Worm (Caenorhabditis elegans) whole organism, young adult: ENCODE measurements around the gene ent-1.
A peak's percentile ranks its signal among the peaks of the same experiment; 100 is the strongest.

Source experiments
- B0336.3 ChIP-seq: fragments of 200-800 bp; sonication (Bioruptor generic); IDR thresholded peaks from 2 replicates; pipeline ENCODE4 v1.3.6; 2022; ENCODE audit warnings: missing genetic modification characterization, missing compliant biosample characterization
- C06A6.2 ChIP-seq: fragments of 200-800 bp; sonication (Bioruptor generic); conservative IDR thresholded peaks from 2 replicates; pipeline ENCODE4 v1.3.6; 2022; ENCODE audit warnings: missing genetic modification characterization, missing compliant biosample characterization
- F33H1.4 ChIP-seq: fragments of 200-800 bp; sonication (Bioruptor generic); IDR thresholded peaks from 2 replicates; pipeline ENCODE4 v1.3.6; 2022; ENCODE audit warnings: missing genetic modification reagents, missing genetic modification characterization, missing compliant biosample characterization
- F39B2.1 ChIP-seq: fragments of 200-800 bp; sonication (Bioruptor generic); IDR thresholded peaks from 2 replicates; pipeline ENCODE4 v1.3.6; 2022; ENCODE audit warnings: missing genetic modification reagents, missing genetic modification characterization, missing compliant biosample characterization
- F55B11.4 ChIP-seq: sonication (generic microtip); optimal IDR thresholded peaks from 2 replicates; lab custom pipeline; 2016; ENCODE audit warnings: missing compliant biosample characterization, missing genetic modification characterization, borderline replicate concordance; ENCODE audit not compliant: insufficient read depth
- F57A8.1 ChIP-seq: fragments of 200-800 bp; sonication (Bioruptor generic); optimal IDR thresholded peaks from 2 replicates; lab custom pipeline; 2018; ENCODE audit warnings: mild to moderate bottlenecking, missing genetic modification characterization, moderate library complexity, missing compliant biosample characterization
- K12H6.12 ChIP-seq: fragments of 200-800 bp; sonication (Bioruptor generic); optimal IDR thresholded peaks from 2 replicates; lab custom pipeline; 2018; ENCODE audit warnings: mild to moderate bottlenecking, missing genetic modification characterization, missing compliant biosample characterization
- Y53G8AR.9 ChIP-seq: fragments of 200-800 bp; sonication (Bioruptor generic); conservative IDR thresholded peaks from 2 replicates; pipeline ENCODE4 v1.3.6; 2022; ENCODE audit warnings: missing genetic modification reagents, missing genetic modification characterization, missing compliant biosample characterization
- Y79H2A.3 ChIP-seq: fragments of 200-800 bp; sonication (Bioruptor generic); conservative IDR thresholded peaks from 2 replicates; pipeline ENCODE4 v1.3.6; 2022; ENCODE audit warnings: missing genetic modification reagents, missing genetic modification characterization, missing compliant biosample characterization
- athp-1 ChIP-seq: sonication (generic microtip); optimal IDR thresholded peaks from 2 replicates; lab custom pipeline; 2017; ENCODE audit warnings: mild to moderate bottlenecking, missing genetic modification characterization, missing compliant biosample characterization
- ccch-3 ChIP-seq: fragments of 200-800 bp; sonication (Bioruptor generic); optimal IDR thresholded peaks from 2 replicates; lab custom pipeline; 2018; ENCODE audit warnings: mild to moderate bottlenecking, missing genetic modification characterization, missing compliant biosample characterization
- ceh-100 ChIP-seq: fragments of 200-800 bp; sonication (Bioruptor generic); IDR thresholded peaks from 2 replicates; pipeline ENCODE4 v1.3.6; 2022; ENCODE audit warnings: missing genetic modification reagents, missing genetic modification characterization, missing compliant biosample characterization
- ceh-91 ChIP-seq: fragments of 200-800 bp; sonication (Bioruptor generic); IDR thresholded peaks from 2 replicates; pipeline ENCODE4 v1.3.6; 2022; ENCODE audit warnings: missing genetic modification reagents, missing genetic modification characterization, missing compliant biosample characterization
- dpl-1 ChIP-seq: fragments of 150-350 bp; optimal IDR thresholded peaks from 2 replicates; lab custom pipeline; 2014; ENCODE audit warnings: missing biosample characterization, missing genetic modification reagents, missing genetic modification characterization
- efl-1 ChIP-seq: fragments of 150-350 bp; optimal IDR thresholded peaks from 2 replicates; lab custom pipeline; 2014; ENCODE audit warnings: missing biosample characterization, missing genetic modification reagents, missing genetic modification characterization
- egl-18 ChIP-seq: fragments of 200-800 bp; sonication (Bioruptor generic); IDR thresholded peaks from 2 replicates; pipeline ENCODE4 v1.3.6; 2022; ENCODE audit warnings: missing genetic modification reagents, missing genetic modification characterization, missing compliant biosample characterization
- egl-44 ChIP-seq: fragments of 200-800 bp; sonication (Bioruptor generic); IDR thresholded peaks from 2 replicates; pipeline ENCODE4 v1.3.6; 2022; ENCODE audit warnings: missing genetic modification reagents, missing genetic modification characterization, missing compliant biosample characterization
- hrde-1 ChIP-seq: sonication (generic microtip); optimal IDR thresholded peaks from 2 replicates; lab custom pipeline; 2016; ENCODE audit warnings: missing genetic modification characterization, mild to moderate bottlenecking, missing compliant biosample characterization, moderate library complexity, missing genotype, missing genetic modification reagents, borderline replicate concordance
- hsf-1 ChIP-seq: fragments of 200-800 bp; sonication (Bioruptor generic); IDR thresholded peaks from 2 replicates; pipeline ENCODE4 v1.3.6; 2022; ENCODE audit warnings: missing genetic modification reagents, missing genetic modification characterization, missing compliant biosample characterization
- let-607 ChIP-seq, 2 experiments: fragments of 200-800 bp in 1 of 2; sonication (Bioruptor generic) in 1 of 2; sonication (generic microtip) in 1 of 2; optimal IDR thresholded peaks; 2 replicates each; lab custom pipeline; 2016 to 2018; ENCODE audit warnings: mild to moderate bottlenecking in 2 of 2, missing compliant biosample characterization in 2 of 2, missing genetic modification characterization in 2 of 2, moderate library complexity in 2 of 2, missing genotype in 1 of 2
- lsl-1 ChIP-seq: fragments of 200-800 bp; sonication (Bioruptor generic); optimal IDR thresholded peaks from 2 replicates; lab custom pipeline; 2018; ENCODE audit warnings: mild to moderate bottlenecking, missing genetic modification characterization, moderate library complexity, missing compliant biosample characterization
- madf-6 ChIP-seq: fragments of 200-800 bp; sonication (Bioruptor generic); IDR thresholded peaks from 2 replicates; pipeline ENCODE4 v1.3.6; 2022; ENCODE audit warnings: missing genetic modification reagents, missing genetic modification characterization, missing compliant biosample characterization
- madf-8 ChIP-seq: fragments of 200-800 bp; sonication (Bioruptor generic); conservative IDR thresholded peaks from 2 replicates; pipeline ENCODE4 v1.3.6; 2022; ENCODE audit warnings: missing genetic modification reagents, missing genetic modification characterization, missing compliant biosample characterization
- snpc-3.4 ChIP-seq: sonication (generic microtip); optimal IDR thresholded peaks from 2 replicates; lab custom pipeline; 2017; ENCODE audit warnings: missing genetic modification characterization, mild to moderate bottlenecking, missing compliant biosample characterization, antibody characterized with exemption, moderate library complexity, missing genotype, missing genetic modification reagents
- xnd-1 ChIP-seq: sonication (generic microtip); optimal IDR thresholded peaks from 2 replicates; lab custom pipeline; 2016; ENCODE audit warnings: missing genotype, missing genetic modification reagents, missing genetic modification characterization, missing compliant biosample characterization
- ztf-25 ChIP-seq: fragments of 200-800 bp; sonication (Bioruptor generic); IDR thresholded peaks from 2 replicates; pipeline ENCODE4 v1.3.6; 2022; ENCODE audit warnings: missing genetic modification reagents, missing genetic modification characterization, missing compliant biosample characterization
- ztf-26 ChIP-seq: sonication (generic microtip); optimal IDR thresholded peaks from 2 replicates; lab custom pipeline; 2017; ENCODE audit warnings: missing genetic modification characterization, missing compliant biosample characterization
- ztf-3 ChIP-seq: fragments of 200-800 bp; sonication (Bioruptor generic); optimal IDR thresholded peaks from 2 replicates; lab custom pipeline; 2018; ENCODE audit warnings: mild to moderate bottlenecking, missing genetic modification characterization, missing compliant biosample characterization

The ent-1 gene

ce11 chrIV:11673543-11673942 lies 18.3 kb upstream of the ent-1 start, which contains the start of gene inx-8:
inx-8 (plus strand) TSS chrIV:11673843.
- TF ChIP-seq snpc-3.4 (tag; lab: Kevin White, UChicago) = no peak

DNA sequence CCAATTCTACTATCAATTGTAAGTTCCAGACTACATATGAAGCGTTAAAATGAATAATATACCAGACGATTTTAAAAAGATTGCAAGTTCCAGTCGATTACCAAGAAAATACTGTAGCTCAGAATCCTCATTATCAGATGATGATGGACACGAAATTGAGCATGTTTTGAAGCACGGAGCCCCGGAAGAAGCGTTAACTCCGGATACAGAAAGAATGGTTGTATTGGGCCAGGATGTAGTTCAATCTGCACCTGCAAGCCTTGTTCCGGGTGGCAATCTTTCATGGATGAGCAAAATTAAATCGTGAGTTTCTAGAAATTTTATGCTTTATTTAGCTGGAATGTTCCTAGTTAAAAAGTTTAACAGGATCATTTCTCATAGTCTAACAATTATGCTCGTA lies 12.7 kb upstream of the ent-1 start, which contains the start of gene atg-4.2:
TSS of gene atg-4.2 (plus strand) at position 24 of the 400 bp plus-strand sequence.
- no peak for TF ChIP-seq lsl-1 (GFP tag; lab: Kevin White, UChicago)
- no peak for TF ChIP-seq ztf-25 (GFP tag; lab: Robert Waterston, UW)
- no peak for TF ChIP-seq F57A8.1 (GFP tag; lab: Kevin White, UChicago)
- TF ChIP-seq let-607 (tag; optimal IDR thresholded peaks at IDR 0.05; lab: Kevin White, UChicago) = no peak
- TF ChIP-seq ztf-3 (GFP tag; lab: Kevin White, UChicago) = no peak
- no peak for TF ChIP-seq F55B11.4 (tag; lab: Kevin White, UChicago)
- no peak for TF ChIP-seq F39B2.1 (GFP tag; lab: Robert Waterston, UW)

- TF ChIP-seq egl-44 = no peak
- TF ChIP-seq ccch-3 (GFP tag; lab: Kevin White, UChicago) = no peak
- no peak for TF ChIP-seq B0336.3 (GFP tag; lab: Robert Waterston, UW)
- TF ChIP-seq K12H6.12 = no peak
- no peak for TF ChIP-seq egl-18
- TF ChIP-seq hsf-1 = no peak
- TF ChIP-seq ztf-26 (tag; lab: Kevin White, UChicago) = no peak
- no peak for TF ChIP-seq hrde-1 (tag; lab: Kevin White, UChicago)
- TF ChIP-seq dpl-1 = no peak
- no peak for TF ChIP-seq snpc-3.4 (tag; lab: Kevin White, UChicago)
- TF ChIP-seq athp-1 = no peak
These were observed 9.7 kb upstream of the ent-1 start, which contains the start of gene ZK809.9 for ce11 chrIV:11665010-11665409. ZK809.9 (plus strand) TSS chrIV:11665310.

- TF ChIP-seq madf-6 (GFP tag; lab: Robert Waterston, UW) (peak; percentile 79), madf-8 (GFP tag; lab: Robert Waterston, UW) (peak; percentile 59), F57A8.1 (GFP tag; lab: Kevin White, UChicago) (no peak), ceh-91 (GFP tag; lab: Robert Waterston, UW) (peak; percentile 76), Y53G8AR.9 (GFP tag; lab: Robert Waterston, UW) (no peak), F33H1.4 (peak; percentile 69), lsl-1 (GFP tag; lab: Kevin White, UChicago) (peak; percentile 76), K12H6.12 (no peak), efl-1 (GFP tag; lab: Kevin White, UChicago) (peak; percentile 62), C06A6.2 (GFP tag; lab: Robert Waterston, UW) (no peak), F39B2.1 (GFP tag; lab: Robert Waterston, UW) (no peak), ztf-3 (GFP tag; lab: Kevin White, UChicago) (no peak), xnd-1 (tag; lab: Kevin White, UChicago) (peak; percentile 46)
These were observed 4.6 kb upstream of the ent-1 start, which contains the start of gene ZK792.1 for ce11 chrIV:11659794-11660312. ZK792.1 (plus strand) TSS chrIV:11659844.

DNA sequence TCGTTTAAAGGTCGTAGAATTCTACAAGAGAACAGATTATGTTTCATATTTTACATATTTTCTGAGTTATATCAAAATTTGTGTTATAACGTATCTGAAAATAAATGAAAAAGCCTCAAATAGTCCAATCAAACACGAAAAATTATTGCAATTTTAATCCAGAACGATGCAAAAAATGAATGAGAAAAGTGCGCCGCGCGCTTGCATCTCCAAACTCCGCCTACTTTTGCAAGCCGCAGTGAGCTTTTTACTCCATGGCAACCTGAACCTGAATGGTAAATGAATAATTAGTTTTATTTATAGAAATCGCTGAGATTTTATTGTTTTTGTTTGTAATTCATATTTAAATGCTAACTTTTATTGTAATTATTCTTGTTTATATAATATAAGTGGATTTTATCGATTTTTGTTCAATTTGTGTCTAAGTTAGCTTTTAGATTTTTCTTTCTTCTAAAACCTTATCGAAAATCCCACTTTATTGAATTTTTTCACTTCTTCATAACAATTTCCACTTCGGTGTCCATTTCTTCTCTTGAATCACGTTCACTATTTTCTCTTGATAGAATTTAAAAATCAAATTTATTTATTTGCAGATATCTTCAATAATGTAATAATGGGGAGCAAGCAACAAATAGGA lies 992 bp upstream of the ent-1 start, which contains the start of gene ZK809.5:
TSS of gene ZK809.5 (plus strand) at position 587 of the 637 bp plus-strand sequence.
- TF ChIP-seq ceh-100 (GFP tag; lab: Robert Waterston, UW) (no peak), Y79H2A.3 (GFP tag; lab: Robert Waterston, UW) (no peak)
